Fruit fly (Drosophila melanogaster): Measurements from ENCODE around the gene CG42487.

DNA sequence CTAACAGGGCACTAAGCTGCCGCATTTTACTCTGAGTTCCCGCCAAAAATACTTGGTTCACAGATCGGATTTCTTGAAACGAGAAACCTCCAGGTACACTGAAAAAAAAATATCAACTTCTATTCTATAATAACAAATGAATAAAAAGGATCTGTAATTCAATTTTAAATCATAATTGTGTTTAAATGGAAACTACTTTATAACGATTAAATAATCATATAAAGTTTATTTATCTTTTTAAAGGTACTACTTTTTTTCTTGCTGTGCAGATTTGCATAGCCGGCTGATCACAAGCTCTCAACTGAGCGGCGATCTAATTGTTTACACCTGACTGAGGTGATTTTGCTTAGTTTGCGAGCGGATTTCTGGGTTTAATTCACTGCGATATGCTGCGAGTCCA, 28.3 kb upstream of the CG42487 start:
- no peak for TF ChIP-seq Myc (optimal IDR thresholded peaks at IDR 0.05)
- no peak for TF ChIP-seq h (optimal IDR thresholded peaks at IDR 0.05)

Measured in Kc167 (cell line).